Fruit fly (Drosophila melanogaster): ENCODE data around the gene Kul.

- TF ChIP-seq CG6175 (GFP tag; IDR thresholded peaks at IDR 0.05) (no peak), CG12769 (tag; optimal IDR thresholded peaks at IDR 0.05) (no peak), CG14965 (GFP tag; optimal IDR thresholded peaks at IDR 0.05; ENCODE audit: borderline replicate concordance) (no peak), pan (optimal IDR thresholded peaks at IDR 0.05) (no peak), pan (GFP tag; optimal IDR thresholded peaks at IDR 0.05 in 1 of 2, IDR thresholded peaks at IDR 0.05 in 1 of 2) (no peak)
Observed at dm6 chr3R:29726277-29726676, 647 bp downstream of the Kul start.

Data from whole organism, embryonic.